Fruit fly (Drosophila melanogaster): Measurements from ENCODE around the gene CG14933.

The CG14933 gene

DNA sequence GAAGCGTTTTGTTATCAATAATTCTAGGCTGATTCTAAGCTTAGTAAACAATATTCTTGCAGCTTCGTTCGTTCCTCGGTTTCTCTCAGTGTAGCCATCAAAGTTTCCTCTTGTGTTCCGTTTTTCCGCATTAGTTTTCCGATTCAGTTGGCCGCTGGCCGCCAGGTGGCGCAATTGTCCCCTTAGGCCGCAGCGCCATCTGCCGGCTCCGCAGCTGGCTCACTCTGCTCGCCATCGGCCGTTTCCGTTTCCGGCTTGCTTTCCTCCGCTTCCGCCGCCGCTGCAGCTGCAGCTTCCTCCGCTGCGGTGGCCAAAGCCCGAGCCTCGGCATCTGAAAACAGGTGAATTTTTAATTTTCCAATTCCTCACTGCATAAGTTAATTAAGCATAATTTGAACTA lies 26.3 kb upstream of the CG14933 start (continued):
- TF ChIP-seq tgo (GFP tag; IDR thresholded peaks at IDR 0.05) (peak; percentile 74), CG10959 (GFP tag; IDR thresholded peaks at IDR 0.05) (peak; percentile 94), H15 (GFP tag; IDR thresholded peaks at IDR 0.05) (peak; percentile 94), Hand (GFP tag; optimal IDR thresholded peaks at IDR 0.05) (peak; percentile 79), CG32532 (GFP tag; IDR thresholded peaks at IDR 0.05) (peak; percentile 90), CG8765 (GFP tag; IDR thresholded peaks at IDR 0.05) (peak; percentile 75), CG17612 (GFP tag; IDR thresholded peaks at IDR 0.05) (peak; percentile 77), jigr1 (GFP tag; IDR thresholded peaks at IDR 0.05) (peak; percentile 62; the same call in 1 of the 3 replicates), dm (GFP tag; optimal IDR thresholded peaks at IDR 0.05) (peak; percentile 92), CG8359 (GFP tag; optimal IDR thresholded peaks at IDR 0.05; ENCODE audit: borderline replicate concordance) (peak; percentile 95), Dad (GFP tag; optimal IDR thresholded peaks at IDR 0.05) (peak; percentile 93), Poxn (GFP tag; IDR thresholded peaks at IDR 0.05) (0 out of 2 replicates have a peak, but pooled peaks have one; percentile 30), Gug (GFP tag; IDR thresholded peaks at IDR 0.05) (peak; percentile 87), Dbx (GFP tag; IDR thresholded peaks at IDR 0.05) (peak; percentile 87), CG8281 (tag; optimal IDR thresholded peaks at IDR 0.05) (peak; percentile 84), Atf-2 (GFP tag; optimal IDR thresholded peaks at IDR 0.05) (peak; percentile 78), ken (GFP tag; IDR thresholded peaks at IDR 0.05) (peak; percentile 93), pum (GFP tag; optimal IDR thresholded peaks at IDR 0.05) (peak; percentile 86), CG13287 (GFP tag; IDR thresholded peaks at IDR 0.05; ENCODE audit: partially characterized antibody) (no peak; the same call in 1 of the 2 replicates), CG3065 (GFP tag; optimal IDR thresholded peaks at IDR 0.05) (peak; percentile 92), trem (tag; optimal IDR thresholded peaks at IDR 0.05) (peak; percentile 86), Antp (GFP tag; optimal IDR thresholded peaks at IDR 0.05) (peak; percentile 93), so (GFP tag; IDR thresholded peaks at IDR 0.05) (peak; percentile 87), peb (GFP tag; IDR thresholded peaks at IDR 0.05) (peak; percentile 74), bbx (GFP tag; IDR thresholded peaks at IDR 0.05; ENCODE audit: partially characterized antibody) (no peak), Deaf1 (tag; optimal IDR thresholded peaks at IDR 0.05) (peak; percentile 60), CG9932 (GFP tag; IDR thresholded peaks at IDR 0.05) (peak; percentile 65), zen2 (GFP tag; IDR thresholded peaks at IDR 0.05; ENCODE audit: partially characterized antibody) (no peak), CG18262 (tag; optimal IDR thresholded peaks at IDR 0.05) (peak; percentile 89), CG10274 (GFP tag; optimal IDR thresholded peaks at IDR 0.05) (peak; percentile 92), Bgb (GFP tag; IDR thresholded peaks at IDR 0.05; ENCODE audit: partially characterized antibody) (no peak; the same call in 1 of the 2 replicates), mirr (GFP tag; optimal IDR thresholded peaks at IDR 0.05) (peak; percentile 95), twi (tag; optimal IDR thresholded peaks at IDR 0.05) (peak; percentile 89), bsh (GFP tag; optimal IDR thresholded peaks at IDR 0.05) (peak; percentile 51 to 93), cas (GFP tag; IDR thresholded peaks at IDR 0.05) (peak; percentile 67), CG1603 (tag; optimal IDR thresholded peaks at IDR 0.05) (peak; percentile 96), CG6683 (GFP tag; optimal IDR thresholded peaks at IDR 0.05) (peak; percentile 90), CG42726 (GFP tag; IDR thresholded peaks at IDR 0.05; ENCODE audit: partially characterized antibody) (peak; percentile 50; the same call in 1 of the 2 replicates), repo (GFP tag; optimal IDR thresholded peaks at IDR 0.05) (peak; percentile 96), hth (optimal IDR thresholded peaks at IDR 0.05) (no peak), kah (GFP tag; optimal IDR thresholded peaks at IDR 0.05) (peak; percentile 93), sens (GFP tag) (peak; percentile 99), CG4707 (GFP tag; optimal IDR thresholded peaks at IDR 0.05) (peak; percentile 96), Rfx (GFP tag; IDR thresholded peaks at IDR 0.05) (peak; percentile 91), CG10209 (GFP tag; optimal IDR thresholded peaks at IDR 0.05) (peak; percentile 95), CkIIα-i1 (GFP tag; IDR thresholded peaks at IDR 0.05) (peak; percentile 74), CG5245 (GFP tag; optimal IDR thresholded peaks at IDR 0.05) (peak; percentile 97), CG1792 (GFP tag; optimal IDR thresholded peaks at IDR 0.05) (peak; percentile 91), cwo (GFP tag; optimal IDR thresholded peaks at IDR 0.05) (peak; percentile 76), Kr (GFP tag; optimal IDR thresholded peaks at IDR 0.05) (peak; percentile 99), Camta (GFP tag; optimal IDR thresholded peaks at IDR 0.05) (peak; percentile 97)
